Fruit fly (Drosophila melanogaster) whole organism, embryonic: Measurements from ENCODE around the gene mldr.

Experiments used
- Aef1 ChIP-seq: fragments of 200-800 bp; sonication (Bioruptor generic); IDR thresholded peaks from 3 replicates; pipeline ENCODE4 v1.3.6; 2022; ENCODE audit warnings: missing biosample characterization, missing genetic modification characterization
- Atf6 ChIP-seq: fragments of 200-800 bp; sonication (Bioruptor generic); IDR thresholded peaks from 2 replicates; pipeline ENCODE4 v1.3.6; 2022; ENCODE audit warnings: missing biosample characterization, missing genetic modification characterization
- Bdp1 ChIP-seq: fragments of 200-800 bp; sonication (Bioruptor generic); optimal IDR thresholded peaks from 3 replicates; lab custom pipeline; 2016; ENCODE audit warnings: missing biosample characterization, missing genetic modification characterization
- Bgb ChIP-seq: fragments of 200-800 bp; sonication (Bioruptor generic); IDR thresholded peaks from 2 replicates; pipeline ENCODE4 v1.3.6; 2022; ENCODE audit warnings: missing biosample characterization, missing genetic modification characterization; ENCODE audit not compliant: partially characterized antibody
- CG10147 ChIP-seq: fragments of 200-800 bp; sonication (Bioruptor generic); optimal IDR thresholded peaks from 2 replicates; lab custom pipeline; 2019; ENCODE audit warnings: missing biosample characterization, mild to moderate bottlenecking, missing genetic modification characterization, moderate library complexity
- CG10431 ChIP-seq: fragments of 200-800 bp; sonication (Bioruptor generic); optimal IDR thresholded peaks from 3 replicates; lab custom pipeline; 2018; ENCODE audit warnings: missing biosample characterization, mild to moderate bottlenecking, missing genetic modification characterization
- CG10654 ChIP-seq: fragments of 200-800 bp; sonication (Bioruptor generic); optimal IDR thresholded peaks from 2 replicates; lab custom pipeline; 2016; ENCODE audit warnings: missing biosample characterization, missing genetic modification characterization
- CG11504 ChIP-seq: fragments of 200-800 bp; sonication (Bioruptor generic); optimal IDR thresholded peaks from 3 replicates; lab custom pipeline; 2019; ENCODE audit warnings: missing biosample characterization, mild to moderate bottlenecking, missing genetic modification characterization, moderate library complexity
- CG11695 ChIP-seq: fragments of 200-800 bp; sonication (Bioruptor generic); IDR thresholded peaks from 3 replicates; pipeline ENCODE4 v1.3.6; 2022; ENCODE audit warnings: missing biosample characterization, missing genetic modification characterization
- CG12744 ChIP-seq: fragments of 200-800 bp; sonication (Bioruptor generic); optimal IDR thresholded peaks from 2 replicates; lab custom pipeline; 2016; ENCODE audit warnings: missing biosample characterization, missing genetic modification characterization
- CG15011 ChIP-seq: fragments of 200-800 bp; sonication (Bioruptor generic); optimal IDR thresholded peaks from 3 replicates; lab custom pipeline; 2018; ENCODE audit warnings: missing biosample characterization, mild to moderate bottlenecking, missing genetic modification characterization
- CG15073 ChIP-seq: fragments of 200-800 bp; sonication (Bioruptor generic); optimal IDR thresholded peaks from 2 replicates; lab custom pipeline; 2016; ENCODE audit warnings: missing biosample characterization, missing genetic modification characterization
- CG1529 ChIP-seq: fragments of 200-800 bp; sonication (Bioruptor generic); optimal IDR thresholded peaks from 3 replicates; lab custom pipeline; 2018; ENCODE audit warnings: missing biosample characterization, missing genetic modification characterization
- CG17568 ChIP-seq: fragments of 200-800 bp; sonication (Bioruptor generic); optimal IDR thresholded peaks from 2 replicates; lab custom pipeline; 2018; ENCODE audit warnings: missing biosample characterization, mild to moderate bottlenecking, missing genetic modification characterization, moderate library complexity
- CG18619 ChIP-seq: fragments of 200-800 bp; sonication (Bioruptor generic); optimal IDR thresholded peaks from 3 replicates; lab custom pipeline; 2017; ENCODE audit warnings: missing biosample characterization, mild to moderate bottlenecking, missing genetic modification characterization
- CG2129 ChIP-seq: fragments of 200-800 bp; sonication (Bioruptor generic); IDR thresholded peaks from 2 replicates; pipeline ENCODE4 v1.3.6; 2022; ENCODE audit warnings: missing biosample characterization, missing genetic modification characterization; ENCODE audit not compliant: partially characterized antibody
- CG34224 ChIP-seq: fragments of 200-800 bp; sonication (Bioruptor generic); IDR thresholded peaks from 3 replicates; pipeline ENCODE4 v1.3.6; 2022; ENCODE audit warnings: missing biosample characterization, missing genetic modification characterization; ENCODE audit not compliant: partially characterized antibody
- CG4282 ChIP-seq: fragments of 200-800 bp; sonication (Bioruptor generic); optimal IDR thresholded peaks from 2 replicates; lab custom pipeline; 2016; ENCODE audit warnings: missing biosample characterization, missing genetic modification characterization
- CG4328 ChIP-seq: fragments of 200-800 bp; sonication (Bioruptor generic); optimal IDR thresholded peaks from 3 replicates; lab custom pipeline; 2017; ENCODE audit warnings: missing biosample characterization, missing genetic modification reagents, missing genetic modification characterization
- CG6683 ChIP-seq: fragments of 200-800 bp; sonication (Bioruptor generic); optimal IDR thresholded peaks from 2 replicates; lab custom pipeline; 2017; ENCODE audit warnings: missing biosample characterization, mild to moderate bottlenecking, missing genetic modification characterization, missing genetic modification reagents
- CG7839 ChIP-seq: fragments of 200-800 bp; sonication (Bioruptor generic); optimal IDR thresholded peaks from 3 replicates; lab custom pipeline; 2018; ENCODE audit warnings: missing biosample characterization, mild to moderate bottlenecking, missing genetic modification characterization, moderate library complexity
- CG9437 ChIP-seq: fragments of 200-800 bp; sonication (Bioruptor generic); optimal IDR thresholded peaks from 2 replicates; lab custom pipeline; 2018; ENCODE audit warnings: missing biosample characterization, mild to moderate bottlenecking, missing genetic modification characterization
- Dref ChIP-seq: fragments of 200-800 bp; sonication (Bioruptor generic); IDR thresholded peaks from 2 replicates; pipeline ENCODE4 v1.3.6; 2022; ENCODE audit warnings: missing biosample characterization, missing genetic modification characterization
- Jarid2 ChIP-seq: fragments of 200-800 bp; sonication (Bioruptor generic); optimal IDR thresholded peaks from 3 replicates; lab custom pipeline; 2017; ENCODE audit warnings: mild to moderate bottlenecking, missing biosample characterization, missing genetic modification reagents, missing genetic modification characterization
- MTF-1 ChIP-seq: fragments of 200-800 bp; sonication (Bioruptor generic); optimal IDR thresholded peaks from 2 replicates; lab custom pipeline; 2018; ENCODE audit warnings: missing biosample characterization, mild to moderate bottlenecking, missing genetic modification characterization, borderline replicate concordance
- Nf-YC ChIP-seq: fragments of 200-800 bp; optimal IDR thresholded peaks from 3 replicates; lab custom pipeline; 2019; ENCODE audit warnings: missing biosample characterization, mild to moderate bottlenecking, missing genetic modification characterization, moderate library complexity
- Opbp ChIP-seq: fragments of 200-800 bp; sonication (Bioruptor generic); IDR thresholded peaks from 3 replicates; pipeline ENCODE4 v1.3.6; 2022; ENCODE audit warnings: missing biosample characterization, missing genetic modification characterization; ENCODE audit not compliant: partially characterized antibody
- Sin3A ChIP-seq: fragments of >200 bp; optimal IDR thresholded peaks from 2 replicates; lab custom pipeline; 2018
- Sry-β ChIP-seq: fragments of 200-800 bp; sonication (Bioruptor generic); optimal IDR thresholded peaks from 2 replicates; lab custom pipeline; 2018; ENCODE audit warnings: missing biosample characterization, mild to moderate bottlenecking, missing genetic modification characterization, moderate library complexity
- cg ChIP-seq: fragments of 200-800 bp; sonication (Bioruptor generic); optimal IDR thresholded peaks from 3 replicates; lab custom pipeline; 2019; ENCODE audit warnings: missing biosample characterization, mild to moderate bottlenecking, missing genetic modification characterization, moderate library complexity
- chn ChIP-seq: fragments of 200-800 bp; sonication (Bioruptor generic); optimal IDR thresholded peaks from 2 replicates; lab custom pipeline; 2016; ENCODE audit warnings: missing biosample characterization, missing genetic modification characterization
- crol ChIP-seq: fragments of 200-800 bp; sonication (Bioruptor generic); IDR thresholded peaks from 2 replicates; pipeline ENCODE4 v1.3.6; 2022; ENCODE audit warnings: missing biosample characterization, missing genetic modification characterization
- disco-r ChIP-seq: fragments of 200-800 bp; sonication (Bioruptor generic); optimal IDR thresholded peaks from 2 replicates; lab custom pipeline; 2016; ENCODE audit warnings: missing biosample characterization, missing genetic modification characterization
- fru ChIP-seq: fragments of >200 bp; optimal IDR thresholded peaks from 2 replicates; lab custom pipeline; 2017
- gro ChIP-seq: fragments of 200-800 bp; sonication (Bioruptor generic); optimal IDR thresholded peaks from 2 replicates; lab custom pipeline; 2016; ENCODE audit warnings: missing biosample characterization, missing genetic modification characterization
- jigr1 ChIP-seq: fragments of 200-800 bp; sonication (Bioruptor generic); IDR thresholded peaks from 3 replicates; pipeline ENCODE4 v1.3.6; 2022; ENCODE audit warnings: missing biosample characterization, missing genetic modification characterization
- jumu ChIP-seq: fragments of 200-800 bp; sonication (Bioruptor generic); optimal IDR thresholded peaks from 3 replicates; lab custom pipeline; 2016; ENCODE audit warnings: missing biosample characterization, missing genetic modification characterization
- mam ChIP-seq: fragments of 200-800 bp; sonication (Bioruptor generic); optimal IDR thresholded peaks from 3 replicates; lab custom pipeline; 2016; ENCODE audit warnings: missing biosample characterization, missing genetic modification characterization
- nau ChIP-seq: fragments of 200-800 bp; sonication (Bioruptor generic); optimal IDR thresholded peaks from 3 replicates; lab custom pipeline; 2017; ENCODE audit warnings: missing biosample characterization, mild to moderate bottlenecking, missing genetic modification characterization, missing genetic modification reagents
- nmo ChIP-seq: fragments of 200-800 bp; sonication (Bioruptor generic); optimal IDR thresholded peaks from 2 replicates; lab custom pipeline; 2018; ENCODE audit warnings: missing biosample characterization, mild to moderate bottlenecking, missing genetic modification characterization, moderate library complexity
- phol ChIP-seq: fragments of 200-800 bp; sonication (Bioruptor generic); optimal IDR thresholded peaks from 3 replicates; lab custom pipeline; 2018; ENCODE audit warnings: missing biosample characterization, mild to moderate bottlenecking, missing genetic modification characterization, moderate library complexity
- sens ChIP-seq: fragments of 200-800 bp; sonication (Bioruptor generic); peaks from one replicate; lab custom pipeline; 2016; ENCODE audit warnings: missing biosample characterization, missing genetic modification characterization
- sim ChIP-seq: fragments of 200-800 bp; sonication (Bioruptor generic); IDR thresholded peaks from 2 replicates; pipeline ENCODE4 v1.3.6; 2022; ENCODE audit warnings: missing biosample characterization, missing genetic modification characterization
- sna ChIP-seq: fragments of 200-800 bp; sonication (Bioruptor generic); IDR thresholded peaks from 2 replicates; pipeline ENCODE4 v1.3.6; 2022; ENCODE audit warnings: missing biosample characterization, missing genetic modification characterization; ENCODE audit not compliant: partially characterized antibody
- stwl ChIP-seq: fragments of 200-800 bp; sonication (Bioruptor generic); optimal IDR thresholded peaks from 3 replicates; lab custom pipeline; 2018; ENCODE audit warnings: missing biosample characterization, mild to moderate bottlenecking, missing genetic modification characterization, moderate library complexity
- sug ChIP-seq: fragments of 200-800 bp; optimal IDR thresholded peaks from 2 replicates; lab custom pipeline; 2019; ENCODE audit warnings: missing biosample characterization, mild to moderate bottlenecking, missing genetic modification characterization, moderate library complexity
- tna ChIP-seq: fragments of 200-800 bp; sonication (Bioruptor generic); IDR thresholded peaks from 2 replicates; pipeline ENCODE4 v1.3.6; 2022; ENCODE audit warnings: missing biosample characterization, missing genetic modification characterization; ENCODE audit not compliant: partially characterized antibody
- trem ChIP-seq: fragments of 200-800 bp; optimal IDR thresholded peaks from 3 replicates; lab custom pipeline; 2019; ENCODE audit warnings: missing biosample characterization, mild to moderate bottlenecking, missing genetic modification characterization, moderate library complexity
- ttk ChIP-seq: fragments of 200-800 bp; sonication (Bioruptor generic); IDR thresholded peaks from 2 replicates; pipeline ENCODE4 v2.1.2; 2022; ENCODE audit warnings: missing biosample characterization, missing genetic modification characterization

mldr gene

DNA sequence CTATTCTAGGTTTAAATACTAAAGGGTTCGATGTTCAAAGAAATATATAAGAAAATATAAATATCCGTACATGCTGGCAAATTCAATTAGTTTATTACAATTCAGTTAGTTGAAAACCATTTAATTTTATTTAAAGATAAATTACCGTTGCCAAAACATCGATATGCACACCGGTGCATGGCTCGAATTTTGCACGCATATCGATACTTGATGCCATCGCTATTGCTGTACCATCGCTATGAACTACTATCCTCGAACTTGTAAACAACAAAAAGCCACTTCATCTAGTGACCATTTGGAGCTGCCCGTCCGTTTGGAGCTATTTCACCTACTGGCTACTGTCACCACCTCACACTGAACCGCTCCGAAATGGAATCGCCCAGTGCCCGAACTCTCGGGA is 30.2 kb upstream of the mldr start, which contains the start of gene Josd (continued):
- TF ChIP-seq CG9437 (GFP tag; lab: Kevin White, UChicago) (no peak), gro (GFP tag; lab: Kevin White, UChicago) (no peak), Nf-YC (tag; lab: Kevin White, UChicago) (peak; percentile 8), mam (GFP tag; lab: Kevin White, UChicago) (peak; percentile 23), tna (GFP tag; lab: Robert Waterston, UW) (peak; percentile 54), trem (peak; percentile 6), Dref (peak; percentile 81), CG10654 (GFP tag; lab: Kevin White, UChicago) (no peak), ttk (GFP tag; lab: Robert Waterston, UW) (no peak), Opbp (peak; percentile 85), CG34224 (GFP tag; lab: Robert Waterston, UW) (peak; percentile 85), CG15073 (GFP tag; lab: Kevin White, UChicago) (no peak), Bgb (GFP tag; lab: Robert Waterston, UW) (peak; percentile 86), CG18619 (GFP tag; lab: Kevin White, UChicago) (no peak), sna (peak; percentile 69; the same call in 1 of the 2 replicates), sug (peak; percentile 11)

DNA sequence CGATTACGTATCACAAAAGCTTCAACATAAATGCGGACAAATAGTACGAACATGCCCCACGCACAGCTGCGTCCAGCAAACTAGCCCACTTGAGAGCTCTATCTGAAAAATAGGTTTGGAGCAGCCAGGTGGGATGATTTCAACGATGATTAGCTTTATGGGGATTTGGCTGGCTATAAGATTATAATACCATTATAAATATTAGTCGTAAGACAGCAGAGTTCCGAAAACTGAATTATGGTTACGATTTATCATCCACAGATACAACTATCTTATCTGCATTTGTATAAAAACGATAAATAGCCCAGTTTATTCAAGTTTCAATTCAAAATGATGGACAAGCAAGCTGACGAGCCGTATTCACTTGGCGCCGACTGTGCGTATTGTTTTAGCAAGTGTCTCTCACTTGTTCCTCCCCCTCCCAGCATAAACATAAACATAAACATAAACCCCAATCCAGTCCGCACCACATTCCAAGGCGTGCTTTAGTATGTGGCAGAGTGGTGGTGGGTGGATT is 27.4 kb upstream of the mldr start:
- TF ChIP-seq CG18619 (GFP tag; lab: Kevin White, UChicago) (peak; percentile 69), phol (tag; lab: Kevin White, UChicago) (peak; percentile 84), chn (GFP tag; lab: Kevin White, UChicago) (peak; percentile 58), CG1529 (peak; percentile 24), crol (GFP tag; lab: Robert Waterston, UW) (0 out of 2 replicates have a peak, but pooled peaks have one; percentile 10), gro (GFP tag; lab: Kevin White, UChicago) (peak; percentile 58), CG6683 (GFP tag; lab: Kevin White, UChicago) (peak; percentile 79), nmo (GFP tag; lab: Kevin White, UChicago) (peak; percentile 85), CG4282 (GFP tag; lab: Kevin White, UChicago) (no peak), CG10431 (GFP tag; lab: Kevin White, UChicago) (no peak), CG11504 (tag; lab: Kevin White, UChicago) (peak; percentile 86), ttk (GFP tag; lab: Robert Waterston, UW) (peak; percentile 43; the same call in 1 of the 2 replicates), CG7839 (peak; percentile 89), CG15011 (GFP tag; lab: Kevin White, UChicago) (peak; percentile 79), CG12744 (GFP tag; lab: Kevin White, UChicago) (peak; percentile 49), stwl (tag; lab: Kevin White, UChicago) (no peak), Bdp1 (GFP tag; lab: Kevin White, UChicago) (peak; percentile 33), CG10147 (GFP tag; lab: Kevin White, UChicago) (peak; percentile 87), Sin3A (lab: Kevin White, UChicago) (no peak), CG2129 (GFP tag; lab: Robert Waterston, UW) (no peak), Jarid2 (GFP tag; lab: Kevin White, UChicago) (peak; percentile 68), Atf6 (GFP tag; lab: Robert Waterston, UW) (peak; percentile 84), Sry-β (GFP tag; lab: Kevin White, UChicago) (no peak), sens (peak; percentile 91), CG11695 (GFP tag; lab: Robert Waterston, UW) (peak; percentile 78), cg (GFP tag; lab: Kevin White, UChicago) (no peak), jumu (GFP tag; lab: Kevin White, UChicago) (no peak), Aef1 (GFP tag; lab: Robert Waterston, UW) (peak; percentile 50; the same call in 2 of the 3 replicates), MTF-1 (GFP tag; lab: Kevin White, UChicago) (no peak), sim (GFP tag; lab: Robert Waterston, UW) (no peak), CG17568 (peak; percentile 62), fru (no peak), CG4328 (peak; percentile 58), jigr1 (GFP tag; lab: Robert Waterston, UW) (0 out of 3 replicates have a peak, but pooled peaks have one; percentile 20), disco-r (GFP tag; lab: Kevin White, UChicago) (no peak), nau (GFP tag; lab: Kevin White, UChicago) (peak; percentile 85)
